Worm (Caenorhabditis elegans) whole organism, L4/young adult: ENCODE results near the gene drl-1.

Source experiments
- W03F9.2 ChIP-seq: fragments of 150-350 bp; optimal IDR thresholded peaks from 2 replicates; lab custom pipeline; 2014; ENCODE audit warnings: missing biosample characterization, missing genetic modification characterization
- him-1 ChIP-seq: sonication (generic microtip); optimal IDR thresholded peaks from 2 replicates; lab custom pipeline; 2016; ENCODE audit warnings: missing genotype, missing genetic modification reagents, missing genetic modification characterization, missing compliant biosample characterization

DNA sequence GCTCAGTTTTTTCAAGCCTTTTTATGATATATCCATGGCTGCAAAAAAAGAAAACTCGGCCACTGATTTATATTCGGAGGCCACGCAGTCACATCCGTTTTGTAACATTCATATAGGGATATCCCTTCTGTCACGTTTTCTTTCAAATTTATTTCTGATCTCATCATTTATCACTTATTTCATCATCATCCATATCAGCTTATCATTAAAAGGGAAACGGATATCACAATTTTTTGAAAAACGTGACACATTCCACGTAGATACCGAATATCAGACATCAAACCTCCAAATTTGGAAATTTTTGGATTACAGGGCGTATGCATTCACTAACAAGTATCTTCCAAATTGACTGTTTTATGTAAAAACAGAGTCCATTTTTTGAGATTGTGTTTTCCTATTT lies 22.1 kb upstream of the drl-1 start:
- TF ChIP-seq W03F9.2 (tag; lab: Kevin White, UChicago) (no peak), him-1 (no peak)
